Fruit fly (Drosophila melanogaster): Measurements from ENCODE around the gene poe.

Gene poe

DNA sequence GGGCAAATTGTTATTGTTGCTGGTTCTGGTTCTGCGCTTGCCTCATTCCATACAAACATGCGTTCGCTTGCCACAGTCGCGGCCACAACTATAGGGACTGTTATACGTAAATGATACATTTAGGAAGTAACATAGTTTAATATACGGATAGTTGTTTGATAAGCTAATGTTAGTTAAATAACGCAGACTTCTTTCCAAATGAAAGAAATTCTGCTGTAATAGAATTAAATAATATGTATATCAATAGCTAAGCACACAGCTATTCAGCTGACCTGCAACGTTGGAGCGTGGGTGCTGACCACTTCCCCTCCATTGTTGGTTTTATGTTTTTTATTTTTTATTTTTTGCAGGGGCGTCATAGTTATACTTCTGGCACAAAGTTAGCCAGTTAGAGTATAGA, 36.7 kb downstream of the poe start (continued):
- TF ChIP-seq salm (tag; optimal IDR thresholded peaks at IDR 0.05) (no peak), CG15514 (GFP tag; optimal IDR thresholded peaks at IDR 0.05) (peak; percentile 29), dan (GFP tag; IDR thresholded peaks at IDR 0.05) (no peak), CG9609 (GFP tag; optimal IDR thresholded peaks at IDR 0.05) (peak; percentile 31), CG17829 (tag; optimal IDR thresholded peaks at IDR 0.05) (peak; percentile 46), Gsc (GFP tag; IDR thresholded peaks at IDR 0.05) (no peak), grau (tag; optimal IDR thresholded peaks at IDR 0.05) (peak; percentile 68), ac (GFP tag; optimal IDR thresholded peaks at IDR 0.05) (no peak), CG2678 (tag; optimal IDR thresholded peaks at IDR 0.05) (peak; percentile 72), MESR4 (GFP tag; optimal IDR thresholded peaks at IDR 0.05) (no peak), CG3281 (GFP tag; optimal IDR thresholded peaks at IDR 0.05) (peak; percentile 59), HLH54F (GFP tag; optimal IDR thresholded peaks at IDR 0.05) (peak; percentile 20), CG11093 (GFP tag; IDR thresholded peaks at IDR 0.05) (no peak), Hmr (GFP tag; optimal IDR thresholded peaks at IDR 0.05) (peak; percentile 63), CG14014 (GFP tag; IDR thresholded peaks at IDR 0.05) (peak; percentile 68), CG4730 (GFP tag; IDR thresholded peaks at IDR 0.05) (0 out of 2 replicates have a peak, but pooled peaks have one; percentile 7), jigr1 (GFP tag; IDR thresholded peaks at IDR 0.05) (no peak), CG17568 (GFP tag; optimal IDR thresholded peaks at IDR 0.05) (peak; percentile 43), CG11560 (tag; IDR thresholded peaks at IDR 0.05) (0 out of 3 replicates have a peak, but pooled peaks have one; percentile 19), CG9932 (GFP tag; IDR thresholded peaks at IDR 0.05) (peak; percentile 31; the same call in 1 of the 2 replicates), Dbx (GFP tag; IDR thresholded peaks at IDR 0.05) (peak; percentile 46; the same call in 1 of the 3 replicates), fd3F (GFP tag; optimal IDR thresholded peaks at IDR 0.05) (peak; percentile 35), lilli (GFP tag; optimal IDR thresholded peaks at IDR 0.05) (peak; percentile 70), CG1832 (GFP tag; optimal IDR thresholded peaks at IDR 0.05) (no peak), B-H1 (GFP tag; IDR thresholded peaks at IDR 0.05) (peak; percentile 43; the same call in 2 of the 3 replicates), Atf3 (GFP tag; optimal IDR thresholded peaks at IDR 0.05) (no peak), jumu (GFP tag; optimal IDR thresholded peaks at IDR 0.05) (peak; percentile 9), cas (GFP tag; IDR thresholded peaks at IDR 0.05) (no peak), CG11247 (GFP tag; IDR thresholded peaks at IDR 0.05) (peak; percentile 48; the same call in 1 of the 2 replicates), CG12299 (tag; optimal IDR thresholded peaks at IDR 0.05) (peak; percentile 16), ash1 (GFP tag; optimal IDR thresholded peaks at IDR 0.05) (no peak), pum (GFP tag; optimal IDR thresholded peaks at IDR 0.05) (peak; percentile 32), ind (GFP tag; optimal IDR thresholded peaks at IDR 0.05) (peak; percentile 51), Scr (GFP tag; IDR thresholded peaks at IDR 0.05; ENCODE audit: partially characterized antibody) (no peak), NC2α (GFP tag; optimal IDR thresholded peaks at IDR 0.05) (no peak), CG32767 (GFP tag; IDR thresholded peaks at IDR 0.05) (peak; percentile 72), CG10959 (GFP tag; IDR thresholded peaks at IDR 0.05) (peak; percentile 37; the same call in 1 of the 2 replicates), Chrac-16 (GFP tag; optimal IDR thresholded peaks at IDR 0.05) (peak; percentile 26), Side (GFP tag; optimal IDR thresholded peaks at IDR 0.05) (peak; percentile 41), Ada2b (GFP tag; IDR thresholded peaks at IDR 0.05) (peak; percentile 61), ap (GFP tag; IDR thresholded peaks at IDR 0.05) (peak; percentile 54; the same call in 1 of the 2 replicates), CG10209 (GFP tag; optimal IDR thresholded peaks at IDR 0.05) (peak; percentile 61), H15 (GFP tag; IDR thresholded peaks at IDR 0.05) (peak; percentile 61; the same call in 2 of the 3 replicates), HmgZ (tag; optimal IDR thresholded peaks at IDR 0.05) (peak; percentile 48), danr (GFP tag; IDR thresholded peaks at IDR 0.05) (peak; percentile 67), CG11695 (GFP tag; IDR thresholded peaks at IDR 0.05) (peak; percentile 83), sisA (GFP tag; IDR thresholded peaks at IDR 0.05) (peak; percentile 53), lab (GFP tag; optimal IDR thresholded peaks at IDR 0.05) (peak; percentile 83), Trl (optimal IDR thresholded peaks at IDR 0.05) (no peak), Trl (GFP tag; optimal IDR thresholded peaks at IDR 0.05) (peak; percentile 49), CG3065 (GFP tag; optimal IDR thresholded peaks at IDR 0.05) (no peak), fu2 (GFP tag; optimal IDR thresholded peaks at IDR 0.05) (no peak)
